Worm (Caenorhabditis elegans): ENCODE measurements around the gene trm-2A.

DNA sequence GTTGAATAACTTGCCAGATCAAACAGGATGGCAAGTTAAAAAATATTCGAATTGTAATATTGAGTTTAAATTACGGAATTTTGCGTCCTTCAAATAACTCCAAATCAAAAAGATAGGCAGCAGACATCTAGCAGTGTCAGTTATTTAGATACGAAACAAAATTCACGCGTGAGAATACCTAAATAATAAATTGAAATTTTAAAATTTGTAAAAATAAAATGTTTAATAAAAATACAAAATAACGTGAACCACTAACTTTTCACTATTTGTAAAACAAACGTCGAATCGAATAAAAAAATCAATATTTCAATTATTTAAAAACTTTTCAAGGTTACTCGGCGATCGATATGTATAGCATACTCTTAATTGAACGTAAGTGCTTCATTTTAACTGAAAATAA lies 28.8 kb upstream of the trm-2A start, which contains the start of gene T02B11.9:
- TF ChIP-seq lin-13 (GFP tag; optimal IDR thresholded peaks at IDR 0.05) = no peak
- no peak for TF ChIP-seq skn-1 (tag; optimal IDR thresholded peaks at IDR 0.05)
- TF ChIP-seq ces-1 (GFP tag; optimal IDR thresholded peaks at IDR 0.05) = no peak
- TF ChIP-seq aly-2 (tag; optimal IDR thresholded peaks at IDR 0.05) = no peak
- TF ChIP-seq D1046.2 (GFP tag; IDR thresholded peaks at IDR 0.05) = no peak
- no peak for TF ChIP-seq saeg-2 (GFP tag; IDR thresholded peaks at IDR 0.05)
- no peak for TF ChIP-seq unc-62 (GFP tag; optimal IDR thresholded peaks at IDR 0.05 in 1 of 2)
- TF ChIP-seq unc-62 (tag; optimal IDR thresholded peaks at IDR 0.05) = no peak
- no peak for TF ChIP-seq fkh-10 (GFP tag; optimal IDR thresholded peaks at IDR 0.05)
